Worm (Caenorhabditis elegans) whole organism, L4/young adult: ENCODE measurements around the gene C09B9.4.

Experiments
- W03F9.2 ChIP-seq: fragments of 150-350 bp; optimal IDR thresholded peaks from 2 replicates; lab custom pipeline; 2014; ENCODE audit warnings: missing biosample characterization, missing genetic modification characterization
- dao-5 ChIP-seq: sonication (generic microtip); optimal IDR thresholded peaks from 2 replicates; lab custom pipeline; 2016; ENCODE audit warnings: missing genotype, missing genetic modification characterization, moderate library complexity, missing compliant biosample characterization

DNA sequence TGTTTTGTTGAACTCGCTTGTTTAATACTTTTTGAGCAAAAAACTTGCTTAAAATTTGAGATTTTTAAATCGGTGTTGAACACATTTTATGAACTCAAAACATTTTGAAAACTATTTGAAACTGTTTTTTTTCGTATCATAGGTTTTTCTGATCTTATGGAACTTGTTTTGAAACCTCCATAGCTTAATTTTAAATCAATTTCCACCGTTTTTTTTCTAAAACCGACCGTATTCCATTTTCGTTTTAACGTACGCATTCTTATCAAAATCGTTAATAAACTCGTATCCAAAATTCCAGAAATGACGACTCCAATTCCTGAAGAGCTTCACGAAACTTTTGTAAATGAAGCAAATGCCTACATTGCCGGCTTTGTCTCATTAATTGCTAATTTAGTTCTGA, 24.8 kb downstream of the C09B9.4 start, which contains the start of gene srm-2:
- TF ChIP-seq dao-5 (tag; lab: Kevin White, UChicago) (no peak), W03F9.2 (tag; lab: Kevin White, UChicago) (no peak)
